Worm (Caenorhabditis elegans): ENCODE results near the gene fbxb-51.

DNA sequence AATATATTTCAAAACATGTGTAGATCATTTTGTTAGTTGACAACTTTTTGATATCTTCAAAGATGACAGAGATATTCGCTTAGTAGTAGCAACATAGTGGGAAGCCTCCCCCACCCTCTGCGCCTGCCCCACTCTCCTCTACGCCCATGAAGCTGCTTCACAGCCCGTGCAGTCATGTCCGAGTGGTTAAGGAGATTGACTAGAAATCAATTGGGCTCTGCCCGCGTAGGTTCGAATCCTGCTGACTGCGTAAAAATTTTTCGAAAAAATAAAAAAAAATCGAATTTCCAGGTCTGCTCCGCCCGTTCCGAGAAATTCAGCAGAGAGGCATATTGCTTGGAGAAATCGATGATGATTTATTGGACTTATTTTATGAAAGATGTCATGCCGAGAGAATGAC is 30.6 kb upstream of the fbxb-51 start:
- no peak for TF ChIP-seq nhr-12 (tag; optimal IDR thresholded peaks at IDR 0.05)
- no peak for TF ChIP-seq ama-1 (optimal IDR thresholded peaks at IDR 0.05)
- peak; percentile 15 for TF ChIP-seq fkh-10 (GFP tag; optimal IDR thresholded peaks at IDR 0.05)
- no peak for TF ChIP-seq nhr-28 (tag; optimal IDR thresholded peaks at IDR 0.05)
- TF ChIP-seq aha-1 (tag; optimal IDR thresholded peaks at IDR 0.05) = no peak
- TF ChIP-seq swsn-7 (tag; optimal IDR thresholded peaks at IDR 0.05) = peak; percentile 7
- no peak for TF ChIP-seq fkh-4 (tag; optimal IDR thresholded peaks at IDR 0.05; ENCODE audit: borderline replicate concordance)
- TF ChIP-seq snpc-4 (tag; optimal IDR thresholded peaks at IDR 0.05) = no peak
- no peak for TF ChIP-seq lir-3 (tag; optimal IDR thresholded peaks at IDR 0.05; ENCODE audit: poor library complexity)
- no peak for TF ChIP-seq nhr-90 (tag; optimal IDR thresholded peaks at IDR 0.05; ENCODE audit: poor library complexity)
- TF ChIP-seq nhr-85 (tag) = no peak
- no peak for TF ChIP-seq egl-27 (tag; optimal IDR thresholded peaks at IDR 0.05)

Data from whole organism, L1 larva.